Fruit fly (Drosophila melanogaster): ENCODE measurements around the gene CG5676.

CG5676 gene

dm6 chr2L:10208799-10209794, 46.6 kb downstream of the CG5676 start, which contains the start of gene CG5731:
Gene CG5731, minus strand, starts transcription at chr2L:10209744.
- TF ChIP-seq lbe (GFP tag; optimal IDR thresholded peaks at IDR 0.05) (peak; percentile 36), CG8924 (tag; optimal IDR thresholded peaks at IDR 0.05) (peak; percentile 2), trem (tag; optimal IDR thresholded peaks at IDR 0.05) (peak; percentile 10), nom (GFP tag; optimal IDR thresholded peaks at IDR 0.05) (peak; percentile 17), Hand (GFP tag; optimal IDR thresholded peaks at IDR 0.05) (no peak), kni (GFP tag; optimal IDR thresholded peaks at IDR 0.05) (peak; percentile 65), CG7745 (tag; optimal IDR thresholded peaks at IDR 0.05) (peak; percentile 17), crp (GFP tag; optimal IDR thresholded peaks at IDR 0.05) (no peak), pzg (GFP tag; optimal IDR thresholded peaks at IDR 0.05) (no peak), zf30C (GFP tag; optimal IDR thresholded peaks at IDR 0.05) (peak; percentile 23), B-H2 (GFP tag; optimal IDR thresholded peaks at IDR 0.05) (peak; percentile 7), CG9932 (GFP tag; IDR thresholded peaks at IDR 0.05) (peak; percentile 48; the same call in 1 of the 2 replicates), vvl (GFP tag; IDR thresholded peaks at IDR 0.05) (peak; percentile 39), Fer1 (GFP tag; optimal IDR thresholded peaks at IDR 0.05) (no peak), pros (GFP tag; optimal IDR thresholded peaks at IDR 0.05) (peak; percentile 14), row (GFP tag; IDR thresholded peaks at IDR 0.05) (peak; percentile 19; the same call in 1 of the 3 replicates), CG13296 (GFP tag; optimal IDR thresholded peaks at IDR 0.05) (peak; percentile 28), gem (tag; optimal IDR thresholded peaks at IDR 0.05) (peak; percentile 8), stwl (tag; optimal IDR thresholded peaks at IDR 0.05) (peak; percentile 41), pfk (GFP tag; optimal IDR thresholded peaks at IDR 0.05) (peak; percentile 89), Med (GFP tag) (peak; percentile 68), CG15601 (tag; optimal IDR thresholded peaks at IDR 0.05) (peak; percentile 6), Trl (optimal IDR thresholded peaks at IDR 0.05) (peak in 1 of 2 experiments; percentile 27), Trl (GFP tag; optimal IDR thresholded peaks at IDR 0.05) (no peak), CG3163 (GFP tag; optimal IDR thresholded peaks at IDR 0.05) (peak; percentile 90), Scr (GFP tag; IDR thresholded peaks at IDR 0.05; ENCODE audit: partially characterized antibody) (no peak), CG34422 (GFP tag; IDR thresholded peaks at IDR 0.05) (no peak), sens (GFP tag) (peak; percentile 85), MBD-R2 (GFP tag; IDR thresholded peaks at IDR 0.05) (0 out of 2 replicates have a peak, but pooled peaks have one; percentile 17), CG3726 (GFP tag; IDR thresholded peaks at IDR 0.05) (no peak), grau (tag; optimal IDR thresholded peaks at IDR 0.05) (peak; percentile 1), CG4617 (GFP tag; optimal IDR thresholded peaks at IDR 0.05; ENCODE audit: borderline replicate concordance) (peak; percentile 9), CG14710 (tag; optimal IDR thresholded peaks at IDR 0.05) (no peak)

dm6 chr2L:10206633-10207162, 49.0 kb downstream of the CG5676 start, which contains the start of gene Snx17:
Gene Snx17, minus strand, starts transcription at chr2L:10206961.
- TF ChIP-seq lilli (GFP tag; optimal IDR thresholded peaks at IDR 0.05) (no peak), hbn (GFP tag; IDR thresholded peaks at IDR 0.05; ENCODE audit: partially characterized antibody) (no peak), lola (GFP tag; optimal IDR thresholded peaks at IDR 0.05) (no peak), gfzf (GFP tag; optimal IDR thresholded peaks at IDR 0.05) (peak; percentile 68), CG12391 (tag; optimal IDR thresholded peaks at IDR 0.05) (no peak), pita (GFP tag; optimal IDR thresholded peaks at IDR 0.05) (no peak), D19B (GFP tag; optimal IDR thresholded peaks at IDR 0.05) (no peak), CG34376 (GFP tag; optimal IDR thresholded peaks at IDR 0.05) (no peak), nom (GFP tag; optimal IDR thresholded peaks at IDR 0.05) (no peak), ci (GFP tag; IDR thresholded peaks at IDR 0.05) (0 out of 3 replicates have a peak, but pooled peaks have one; percentile 21), C15 (GFP tag; IDR thresholded peaks at IDR 0.05) (no peak), CG4854 (GFP tag; optimal IDR thresholded peaks at IDR 0.05) (no peak), vvl (GFP tag; IDR thresholded peaks at IDR 0.05) (no peak), onecut (GFP tag; IDR thresholded peaks at IDR 0.05) (no peak), Atf-2 (GFP tag; optimal IDR thresholded peaks at IDR 0.05) (no peak), CG10543 (GFP tag; optimal IDR thresholded peaks at IDR 0.05) (no peak), Lhr (GFP tag; optimal IDR thresholded peaks at IDR 0.05) (no peak)

Measured in whole organism, embryonic.